Worm (Caenorhabditis elegans) whole organism, L4 larva: ENCODE measurements around the gene uggt-1.

Source experiments
- F10B5.3 ChIP-seq: sonication (generic microtip); optimal IDR thresholded peaks from 2 replicates; lab custom pipeline; 2016; ENCODE audit warnings: mild to moderate bottlenecking, missing genetic modification characterization, missing compliant biosample characterization
- F44E2.7 ChIP-seq: fragments of 200-800 bp; sonication (Bioruptor generic); IDR thresholded peaks from 2 replicates; pipeline ENCODE4 v2.1.2; 2022; ENCODE audit warnings: missing genetic modification characterization, missing compliant biosample characterization
- T20F7.1 ChIP-seq: fragments of 200-800 bp; sonication (Bioruptor generic); optimal IDR thresholded peaks from 2 replicates; lab custom pipeline; 2018; ENCODE audit warnings: mild to moderate bottlenecking, missing genetic modification characterization, missing compliant biosample characterization
- T26A8.4 ChIP-seq: fragments of 200-800 bp; sonication (Bioruptor generic); IDR thresholded peaks from 2 replicates; pipeline ENCODE4 v1.3.6; 2022; ENCODE audit warnings: missing genetic modification characterization, missing compliant biosample characterization
- Y105C5A.15 ChIP-seq: fragments of 200-800 bp; sonication (Bioruptor generic); IDR thresholded peaks from 2 replicates; pipeline ENCODE4 v1.3.6; 2022; ENCODE audit warnings: missing genetic modification characterization, missing compliant biosample characterization
- Y75B8A.6 ChIP-seq: fragments of 200-800 bp; sonication (Bioruptor generic); IDR thresholded peaks from 2 replicates; pipeline ENCODE4 v1.3.6; 2022; ENCODE audit warnings: missing genetic modification reagents, missing genetic modification characterization, missing compliant biosample characterization
- aha-1 ChIP-seq: fragments of 150-350 bp; peaks from one replicate; lab custom pipeline; 2014; ENCODE audit warnings: missing biosample characterization, missing genetic modification characterization
- ceh-32 ChIP-seq: sonication (generic microtip); optimal IDR thresholded peaks from 2 replicates; lab custom pipeline; 2016; ENCODE audit warnings: mild to moderate bottlenecking, missing genetic modification characterization, missing compliant biosample characterization; ENCODE audit not compliant: poor library complexity
- ces-1 ChIP-seq: fragments of 150-350 bp; sonication (generic microtip); optimal IDR thresholded peaks from 4 replicates; lab custom pipeline; 2014; ENCODE audit warnings: missing biosample characterization, missing genetic modification reagents, missing genetic modification characterization
- ctbp-1 ChIP-seq: fragments of 200-800 bp; sonication (Bioruptor generic); IDR thresholded peaks from 2 replicates; pipeline ENCODE4 v1.3.6; 2022; ENCODE audit warnings: missing genetic modification reagents, missing genetic modification characterization, missing compliant biosample characterization
- daf-19 ChIP-seq: fragments of 200-800 bp; sonication (Bioruptor generic); conservative IDR thresholded peaks from 2 replicates; pipeline ENCODE4 v1.3.6; 2022; ENCODE audit warnings: missing genetic modification characterization, missing compliant biosample characterization
- dmd-6 ChIP-seq: fragments of 200-800 bp; sonication (Bioruptor generic); IDR thresholded peaks from 2 replicates; pipeline ENCODE4 v1.3.6; 2022; ENCODE audit warnings: missing genetic modification reagents, missing genetic modification characterization, missing compliant biosample characterization
- dmd-8 ChIP-seq: fragments of 200-800 bp; sonication (Bioruptor generic); IDR thresholded peaks from 2 replicates; pipeline ENCODE4 v1.3.6; 2022; ENCODE audit warnings: missing genetic modification characterization, missing compliant biosample characterization
- dmd-9 ChIP-seq: fragments of 200-800 bp; sonication (Bioruptor generic); IDR thresholded peaks from 2 replicates; pipeline ENCODE4 v1.3.6; 2022; ENCODE audit warnings: missing genetic modification reagents, missing genetic modification characterization, missing compliant biosample characterization
- dpl-1 ChIP-seq: fragments of 150-350 bp; optimal IDR thresholded peaks from 2 replicates; lab custom pipeline; 2014; ENCODE audit warnings: missing biosample characterization, missing genetic modification reagents, missing genetic modification characterization
- dve-1 ChIP-seq: sonication (generic microtip); optimal IDR thresholded peaks from 2 replicates; lab custom pipeline; 2017; ENCODE audit warnings: antibody characterized with exemption, mild to moderate bottlenecking, missing genetic modification characterization, missing compliant biosample characterization; ENCODE audit not compliant: insufficient read depth
- egl-43 ChIP-seq: fragments of 200-800 bp; sonication (Bioruptor generic); IDR thresholded peaks from 2 replicates; pipeline ENCODE4 v1.3.6; 2022; ENCODE audit warnings: missing genetic modification reagents, missing genetic modification characterization, missing compliant biosample characterization
- hif-1 ChIP-seq, 2 experiments: sonication (generic microtip); optimal IDR thresholded peaks; 2 replicates each; lab custom pipeline; 2016 to 2017; ENCODE audit warnings: missing compliant biosample characterization in 2 of 2, missing genetic modification characterization in 2 of 2, missing genetic modification reagents in 2 of 2, missing genotype in 2 of 2, mild to moderate bottlenecking in 1 of 2
- hlh-30 ChIP-seq: sonication (generic microtip); optimal IDR thresholded peaks from 2 replicates; lab custom pipeline; 2017; ENCODE audit warnings: antibody characterized with exemption, mild to moderate bottlenecking, missing genetic modification characterization, missing compliant biosample characterization; ENCODE audit not compliant: insufficient read depth
- lsy-2 ChIP-seq, 2 experiments: fragments of 150-350 bp in 1 of 2; sonication (generic microtip) in 1 of 2; optimal IDR thresholded peaks; 2 replicates each; lab custom pipeline; 2014 to 2017; ENCODE audit warnings: missing biosample characterization in 2 of 2, missing genetic modification characterization in 2 of 2
- mxl-2 ChIP-seq: fragments of 200-800 bp; sonication (Bioruptor generic); conservative IDR thresholded peaks from 2 replicates; pipeline ENCODE4 v1.3.6; 2022; ENCODE audit warnings: missing genetic modification reagents, missing genetic modification characterization, missing compliant biosample characterization
- nhr-102 ChIP-seq: sonication (generic microtip); optimal IDR thresholded peaks from 2 replicates; lab custom pipeline; 2016; ENCODE audit warnings: mild to moderate bottlenecking, missing genetic modification characterization, moderate library complexity, missing compliant biosample characterization
- nhr-41 ChIP-seq: fragments of 200-800 bp; sonication (Bioruptor generic); IDR thresholded peaks from 2 replicates; pipeline ENCODE4 v1.3.6; 2022; ENCODE audit warnings: missing genetic modification reagents, missing genetic modification characterization, missing compliant biosample characterization
- nhr-6 ChIP-seq: fragments of 150-350 bp; optimal IDR thresholded peaks from 2 replicates; lab custom pipeline; 2014; ENCODE audit warnings: missing biosample characterization, missing genetic modification characterization
- nhr-76 ChIP-seq: fragments of 150-350 bp; optimal IDR thresholded peaks from 2 replicates; lab custom pipeline; 2014; ENCODE audit warnings: missing biosample characterization, missing genetic modification characterization
- nhr-77 ChIP-seq: fragments of 150-350 bp; optimal IDR thresholded peaks from 2 replicates; lab custom pipeline; 2014; ENCODE audit warnings: missing biosample characterization, missing genetic modification characterization
- php-3 ChIP-seq: fragments of 200-800 bp; sonication (Bioruptor generic); IDR thresholded peaks from 2 replicates; pipeline ENCODE4 v1.3.6; 2022; ENCODE audit warnings: missing genetic modification reagents, missing genetic modification characterization, missing compliant biosample characterization
- set-16 ChIP-seq: fragments of 200-800 bp; sonication (Bioruptor generic); IDR thresholded peaks from 2 replicates; pipeline ENCODE4 v1.3.6; 2022; ENCODE audit warnings: missing genetic modification reagents, missing genetic modification characterization, missing compliant biosample characterization
- skn-1 ChIP-seq: fragments of 150-350 bp; optimal IDR thresholded peaks from 2 replicates; lab custom pipeline; 2014; ENCODE audit warnings: missing biosample characterization, missing genetic modification characterization
- snpc-1.2 ChIP-seq: fragments of 200-800 bp; sonication (Bioruptor generic); IDR thresholded peaks from 2 replicates; pipeline ENCODE4 v1.3.6; 2022; ENCODE audit warnings: missing genetic modification reagents, missing genetic modification characterization, missing compliant biosample characterization
- unc-39 ChIP-seq: sonication (generic microtip); optimal IDR thresholded peaks from 2 replicates; lab custom pipeline; 2017; ENCODE audit warnings: missing biosample characterization, missing genetic modification characterization
- unc-62 ChIP-seq, 3 experiments: fragments of 150-350 bp in 1 of 3; sonication (generic microtip); optimal IDR thresholded peaks in 2 of 3; peaks in 1 of 3; 1 replicate in 1 of 3; 2 replicates in 2 of 3; lab custom pipeline; 2014 to 2017; ENCODE audit warnings: missing biosample characterization in 3 of 3, missing genetic modification characterization in 3 of 3, missing genetic modification reagents in 3 of 3, missing genotype in 1 of 3
- zag-1 ChIP-seq: fragments of 150-350 bp; optimal IDR thresholded peaks from 2 replicates; lab custom pipeline; 2014; ENCODE audit warnings: missing biosample characterization, missing genetic modification characterization

uggt-1 gene

DNA sequence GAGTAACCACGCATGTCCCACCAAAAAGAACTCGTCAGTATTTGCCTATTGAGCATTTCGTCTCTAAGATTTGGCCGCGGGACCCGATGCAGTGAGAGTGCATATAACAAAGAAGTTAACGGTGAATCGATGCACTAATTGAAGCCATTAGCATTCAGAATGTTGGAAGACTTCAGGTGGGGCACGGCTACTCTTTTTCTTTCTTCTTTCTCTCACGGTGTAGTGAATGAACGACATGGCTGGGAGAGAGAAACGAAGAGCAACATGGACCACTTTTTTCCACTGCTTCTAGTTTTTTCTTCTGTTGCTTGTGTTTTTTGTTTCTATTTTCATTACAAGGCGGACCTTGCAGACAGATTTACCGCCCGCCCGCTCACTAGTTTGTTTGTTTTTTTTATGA, 40.3 kb upstream of the uggt-1 start:
- TF ChIP-seq unc-62 (GFP tag; optimal IDR thresholded peaks at IDR 0.05 in 1 of 2; lab: Kevin White, UChicago) (peak in 1 of 2 experiments; percentile 91), unc-62 (tag; optimal IDR thresholded peaks at IDR 0.05; lab: Kevin White, UChicago) (no peak), lsy-2 (tag; optimal IDR thresholded peaks at IDR 0.05; lab: Kevin White, UChicago) (no peak)

- no peak for TF ChIP-seq nhr-6 (tag; lab: Kevin White, UChicago)
- no peak for TF ChIP-seq hlh-30
- TF ChIP-seq ctbp-1 (GFP tag; lab: Robert Waterston, UW), result no peak
- TF ChIP-seq daf-19, result no peak
- no peak for TF ChIP-seq nhr-41 (GFP tag; lab: Robert Waterston, UW)
Observed at ce11 chrX:7540033-7540432, 39.3 kb upstream of the uggt-1 start, which contains the start of gene glb-16. glb-16 (minus strand) TSS chrX:7540133.

- TF ChIP-seq unc-62 (GFP tag; optimal IDR thresholded peaks at IDR 0.05 in 1 of 2; lab: Kevin White, UChicago), result peak in 1 of 2 experiments; percentile 41
- no peak for TF ChIP-seq unc-62 (tag; optimal IDR thresholded peaks at IDR 0.05; lab: Kevin White, UChicago)
- TF ChIP-seq snpc-1.2 (GFP tag; lab: Robert Waterston, UW), result no peak
Observed at ce11 chrX:7537742-7538268, 37.0 kb upstream of the uggt-1 start, which contains the start of gene dpy-7. dpy-7 (minus strand) TSS chrX:7537792.

- TF ChIP-seq F44E2.7 (GFP tag; lab: Robert Waterston, UW) (no peak), T20F7.1 (GFP tag; lab: Kevin White, UChicago) (no peak), mxl-2 (no peak), ces-1 (GFP tag; lab: Kevin White, UChicago) (no peak), dve-1 (tag; lab: Kevin White, UChicago) (no peak), skn-1 (tag; lab: Kevin White, UChicago) (no peak), unc-39 (tag; lab: Kevin White, UChicago) (no peak), Y75B8A.6 (GFP tag; lab: Robert Waterston, UW) (no peak), zag-1 (tag; lab: Kevin White, UChicago) (no peak), hif-1 (tag; optimal IDR thresholded peaks at IDR 0.05; lab: Kevin White, UChicago) (no peak), T26A8.4 (GFP tag; lab: Robert Waterston, UW) (no peak), F10B5.3 (tag; lab: Kevin White, UChicago) (no peak), set-16 (GFP tag; lab: Robert Waterston, UW) (peak; percentile 87; the same call in 1 of the 2 replicates), aha-1 (tag; lab: Kevin White, UChicago) (peak; percentile 84), Y105C5A.15 (GFP tag; lab: Robert Waterston, UW) (no peak), nhr-77 (tag; lab: Kevin White, UChicago) (no peak), dmd-8 (GFP tag; lab: Robert Waterston, UW) (0 out of 2 replicates have a peak, but pooled peaks have one; percentile 16)
- TF ChIP-seq, all 104 proteins: peak for 3
Observed at ce11 chrX:7536869-7537268, 36.1 kb upstream of the uggt-1 start.

DNA sequence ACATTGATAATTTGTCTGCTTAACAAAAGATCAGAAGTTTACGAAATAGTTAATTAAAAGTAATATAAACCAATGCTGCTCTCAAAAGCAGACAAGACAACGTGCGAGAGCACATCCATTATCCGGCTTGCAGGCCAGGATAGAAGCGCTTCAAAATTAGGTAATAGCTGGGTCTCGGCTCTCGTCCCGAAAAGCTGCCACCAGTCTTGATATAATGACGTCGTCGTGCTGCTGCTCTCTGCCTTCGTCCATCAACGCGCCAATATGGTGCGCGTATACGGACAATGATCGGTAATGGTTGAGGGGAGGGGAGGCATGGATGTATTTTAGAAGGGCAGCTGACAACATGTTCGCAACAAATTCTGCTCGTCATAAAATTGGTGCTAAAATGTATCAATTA, 33.7 kb upstream of the uggt-1 start:
- TF ChIP-seq egl-43 (GFP tag; lab: Robert Waterston, UW), result peak; percentile 60; the same call in 1 of the 2 replicates
- no peak for TF ChIP-seq dmd-9 (GFP tag; lab: Robert Waterston, UW)
- TF ChIP-seq, all 104 proteins: peak for 1

DNA sequence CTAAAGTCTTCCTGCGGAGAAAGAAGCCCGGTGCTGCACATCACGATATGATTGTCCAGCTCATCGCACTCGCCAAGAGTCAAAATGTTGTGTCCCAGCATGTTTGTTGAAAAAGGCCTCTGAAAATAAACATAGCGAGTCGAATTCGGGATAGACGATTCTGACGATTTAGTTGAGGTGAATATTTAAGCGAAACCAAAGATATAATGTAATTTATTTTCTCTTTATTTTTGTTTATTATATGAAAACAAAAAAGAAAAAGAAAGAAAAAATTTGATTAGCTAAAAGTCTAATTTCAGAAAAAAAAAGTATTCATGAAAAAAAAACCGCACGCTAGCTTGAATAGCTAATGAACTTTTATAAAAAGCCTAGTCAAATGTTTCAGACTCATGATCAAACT, 31.9 kb upstream of the uggt-1 start, which contains the start of gene ceh-14:
Gene ceh-14, minus strand, starts transcription at position 101 of the 400 bp plus-strand sequence.
- TF ChIP-seq dpl-1 (GFP tag; lab: Kevin White, UChicago), result no peak
- TF ChIP-seq nhr-6 (tag; lab: Kevin White, UChicago), result no peak
- TF ChIP-seq dmd-9 (GFP tag; lab: Robert Waterston, UW), result no peak
- TF ChIP-seq php-3 (GFP tag; lab: Robert Waterston, UW), result no peak
- TF ChIP-seq F10B5.3 (tag; lab: Kevin White, UChicago), result no peak
- no peak for TF ChIP-seq nhr-102
- TF ChIP-seq dmd-6 (GFP tag; lab: Robert Waterston, UW), result no peak
- no peak for TF ChIP-seq ceh-32 (tag; lab: Kevin White, UChicago)
- no peak for TF ChIP-seq ctbp-1 (GFP tag; lab: Robert Waterston, UW)
- no peak for TF ChIP-seq zag-1 (tag; lab: Kevin White, UChicago)
- no peak for TF ChIP-seq nhr-76 (tag; lab: Kevin White, UChicago)
